Fruit fly (Drosophila melanogaster) whole organism, embryonic: ENCODE data around the gene CG46412.
A peak's percentile ranks its signal among the peaks of the same experiment; 100 is the strongest.

Source experiments
- Abd-B ChIP-seq: fragments of 200-800 bp; sonication (Bioruptor generic); optimal IDR thresholded peaks from 2 replicates; lab custom pipeline; 2018; ENCODE audit warnings: missing biosample characterization, mild to moderate bottlenecking, missing genetic modification characterization, moderate library complexity
- Adf1 ChIP-seq: fragments of 200-800 bp; sonication (Bioruptor generic); IDR thresholded peaks from 2 replicates; pipeline ENCODE4 v1.3.6; 2022; ENCODE audit warnings: missing biosample characterization, missing genetic modification characterization
- Antp ChIP-seq: fragments of 200-800 bp; sonication (Bioruptor generic); optimal IDR thresholded peaks from 3 replicates; lab custom pipeline; 2016; ENCODE audit warnings: missing biosample characterization, missing genetic modification characterization
- CG12744 ChIP-seq: fragments of 200-800 bp; sonication (Bioruptor generic); optimal IDR thresholded peaks from 2 replicates; lab custom pipeline; 2016; ENCODE audit warnings: missing biosample characterization, missing genetic modification characterization
- CG14710 ChIP-seq: fragments of 200-800 bp; sonication (Bioruptor generic); optimal IDR thresholded peaks from 3 replicates; lab custom pipeline; 2019; ENCODE audit warnings: missing biosample characterization, mild to moderate bottlenecking, missing genetic modification characterization, moderate library complexity
- CG14965 ChIP-seq: fragments of 200-800 bp; sonication (Bioruptor generic); optimal IDR thresholded peaks from 2 replicates; lab custom pipeline; 2016; ENCODE audit warnings: missing biosample characterization, missing genetic modification characterization, borderline replicate concordance
- CG15011 ChIP-seq: fragments of 200-800 bp; sonication (Bioruptor generic); optimal IDR thresholded peaks from 3 replicates; lab custom pipeline; 2018; ENCODE audit warnings: missing biosample characterization, mild to moderate bottlenecking, missing genetic modification characterization
- CG17912 ChIP-seq: fragments of 200-800 bp; sonication (Bioruptor generic); optimal IDR thresholded peaks from 2 replicates; lab custom pipeline; 2018; ENCODE audit warnings: missing biosample characterization, mild to moderate bottlenecking, missing genetic modification characterization
- CG18764 ChIP-seq: fragments of 200-800 bp; sonication (Bioruptor generic); optimal IDR thresholded peaks from 3 replicates; lab custom pipeline; 2016; ENCODE audit warnings: missing biosample characterization, missing genetic modification characterization
- CG2199 ChIP-seq: fragments of 200-800 bp; sonication (Bioruptor generic); IDR thresholded peaks from 3 replicates; pipeline ENCODE4 v1.3.6; 2022; ENCODE audit warnings: missing biosample characterization, missing genetic modification characterization
- CG2678 ChIP-seq: fragments of 200-800 bp; sonication (Bioruptor generic); optimal IDR thresholded peaks from 3 replicates; lab custom pipeline; 2019; ENCODE audit warnings: missing biosample characterization, mild to moderate bottlenecking, missing genetic modification characterization, moderate library complexity
- CG32532 ChIP-seq: fragments of 200-800 bp; sonication (Bioruptor generic); IDR thresholded peaks from 2 replicates; pipeline ENCODE4 v1.3.6; 2022; ENCODE audit warnings: missing biosample characterization, missing genetic modification characterization
- CG3281 ChIP-seq: fragments of 200-800 bp; sonication (Bioruptor generic); optimal IDR thresholded peaks from 3 replicates; lab custom pipeline; 2017; ENCODE audit warnings: missing biosample characterization, mild to moderate bottlenecking, missing genetic modification characterization
- CG3995 ChIP-seq: fragments of 200-800 bp; sonication (Bioruptor generic); optimal IDR thresholded peaks from 3 replicates; lab custom pipeline; 2016; ENCODE audit warnings: missing biosample characterization, missing genetic modification characterization
- CG4617 ChIP-seq: fragments of 200-800 bp; sonication (Bioruptor generic); optimal IDR thresholded peaks from 3 replicates; lab custom pipeline; 2016; ENCODE audit warnings: missing biosample characterization, missing genetic modification characterization, borderline replicate concordance
- CG4730 ChIP-seq: fragments of 200-800 bp; sonication (Bioruptor generic); IDR thresholded peaks from 2 replicates; pipeline ENCODE4 v1.3.6; 2022; ENCODE audit warnings: missing biosample characterization, missing genetic modification characterization
- CG6254 ChIP-seq: fragments of 200-800 bp; sonication (Bioruptor generic); optimal IDR thresholded peaks from 3 replicates; lab custom pipeline; 2017; ENCODE audit warnings: mild to moderate bottlenecking, missing biosample characterization, missing genetic modification reagents, missing genetic modification characterization
- CG6813 ChIP-seq: fragments of 200-800 bp; sonication (Bioruptor generic); optimal IDR thresholded peaks from 2 replicates; lab custom pipeline; 2017; ENCODE audit warnings: missing biosample characterization, missing genetic modification characterization, mild to moderate bottlenecking, moderate library complexity, missing genetic modification reagents
- CG6854 ChIP-seq: fragments of 200-800 bp; sonication (Bioruptor generic); optimal IDR thresholded peaks from 3 replicates; lab custom pipeline; 2017; ENCODE audit warnings: missing biosample characterization, mild to moderate bottlenecking, missing genetic modification characterization
- CG8388 ChIP-seq: fragments of 200-800 bp; sonication (Bioruptor generic); optimal IDR thresholded peaks from 2 replicates; lab custom pipeline; 2019; ENCODE audit warnings: missing biosample characterization, mild to moderate bottlenecking, missing genetic modification characterization, moderate library complexity
- CHES-1-like ChIP-seq: fragments of 200-800 bp; sonication (Bioruptor generic); optimal IDR thresholded peaks from 2 replicates; lab custom pipeline; 2016; ENCODE audit warnings: missing biosample characterization, missing genetic modification characterization
- Dek ChIP-seq: fragments of 200-800 bp; sonication (Bioruptor generic); optimal IDR thresholded peaks from 3 replicates; lab custom pipeline; 2019; ENCODE audit warnings: missing biosample characterization, mild to moderate bottlenecking, missing genetic modification characterization, moderate library complexity
- Drgx ChIP-seq: fragments of 200-800 bp; sonication (Bioruptor generic); IDR thresholded peaks from 2 replicates; pipeline ENCODE4 v1.3.6; 2022; ENCODE audit warnings: missing biosample characterization, missing genetic modification characterization
- Gug ChIP-seq: fragments of 200-800 bp; sonication (Bioruptor generic); IDR thresholded peaks from 4 replicates; pipeline ENCODE4 v1.3.6; 2022; ENCODE audit warnings: missing biosample characterization, missing genetic modification characterization
- HHEX ChIP-seq: fragments of 200-800 bp; sonication (Bioruptor generic); optimal IDR thresholded peaks from 3 replicates; lab custom pipeline; 2017; ENCODE audit warnings: missing biosample characterization, mild to moderate bottlenecking, missing genetic modification characterization, missing genetic modification reagents
- Hr78 ChIP-seq, 2 experiments: fragments of 200-800 bp in 1 of 2; fragments of >200 bp in 1 of 2; sonication (Bioruptor generic) in 1 of 2; optimal IDR thresholded peaks; 2 replicates each; lab custom pipeline; 2017 to 2019; ENCODE audit warnings: missing biosample characterization in 2 of 2, missing genetic modification characterization in 2 of 2, mild to moderate bottlenecking in 1 of 2, moderate library complexity in 1 of 2
- MTF-1 ChIP-seq: fragments of 200-800 bp; sonication (Bioruptor generic); optimal IDR thresholded peaks from 2 replicates; lab custom pipeline; 2018; ENCODE audit warnings: missing biosample characterization, mild to moderate bottlenecking, missing genetic modification characterization, borderline replicate concordance
- NfI ChIP-seq: fragments of 200-800 bp; sonication (Bioruptor generic); optimal IDR thresholded peaks from 3 replicates; lab custom pipeline; 2018; ENCODE audit warnings: missing biosample characterization, mild to moderate bottlenecking, missing genetic modification characterization, moderate library complexity
- Opbp ChIP-seq: fragments of 200-800 bp; sonication (Bioruptor generic); IDR thresholded peaks from 3 replicates; pipeline ENCODE4 v1.3.6; 2022; ENCODE audit warnings: missing biosample characterization, missing genetic modification characterization; ENCODE audit not compliant: partially characterized antibody
- Optix ChIP-seq: fragments of 200-800 bp; sonication (Bioruptor generic); IDR thresholded peaks from 3 replicates; pipeline ENCODE4 v1.3.6; 2022; ENCODE audit warnings: missing biosample characterization, missing genetic modification characterization
- Stat92E ChIP-seq, 3 experiments: fragments of >200 bp in 2 of 3; fragments of 200-800 bp in 1 of 3; sonication (Bioruptor generic) in 1 of 3; optimal IDR thresholded peaks; 2 replicates each; lab custom pipeline; 2017 to 2019; ENCODE audit warnings: missing biosample characterization in 3 of 3, missing genetic modification characterization in 3 of 3, mild to moderate bottlenecking in 1 of 3, moderate library complexity in 1 of 3
- Vsx1 ChIP-seq: fragments of 200-800 bp; sonication (Bioruptor generic); optimal IDR thresholded peaks from 2 replicates; lab custom pipeline; 2017; ENCODE audit warnings: missing biosample characterization, mild to moderate bottlenecking, missing genetic modification characterization, missing genetic modification reagents
- bigmax ChIP-seq: fragments of 200-800 bp; sonication (Bioruptor generic); optimal IDR thresholded peaks from 2 replicates; lab custom pipeline; 2018; ENCODE audit warnings: missing biosample characterization, mild to moderate bottlenecking, missing genetic modification characterization
- disco-r ChIP-seq: fragments of 200-800 bp; sonication (Bioruptor generic); optimal IDR thresholded peaks from 2 replicates; lab custom pipeline; 2016; ENCODE audit warnings: missing biosample characterization, missing genetic modification characterization
- dmrt99B ChIP-seq: fragments of 200-800 bp; sonication (Bioruptor generic); optimal IDR thresholded peaks from 2 replicates; lab custom pipeline; 2018; ENCODE audit warnings: missing biosample characterization, mild to moderate bottlenecking, missing genetic modification characterization, moderate library complexity
- dysf ChIP-seq: fragments of 200-800 bp; sonication (Bioruptor generic); IDR thresholded peaks from 3 replicates; pipeline ENCODE4 v1.3.6; 2022; ENCODE audit warnings: missing biosample characterization, missing genetic modification characterization
- fd96Cb ChIP-seq: fragments of 200-800 bp; sonication (Bioruptor generic); optimal IDR thresholded peaks from 2 replicates; lab custom pipeline; 2018; ENCODE audit warnings: missing biosample characterization, mild to moderate bottlenecking, missing genetic modification characterization, moderate library complexity
- gce ChIP-seq: fragments of 200-800 bp; sonication (Bioruptor generic); IDR thresholded peaks from 3 replicates; pipeline ENCODE4 v1.3.6; 2022; ENCODE audit warnings: missing biosample characterization, missing genetic modification characterization
- hkb ChIP-seq, 2 experiments: fragments of 200-800 bp in 1 of 2; fragments of >200 bp in 1 of 2; sonication (Bioruptor generic) in 1 of 2; IDR thresholded peaks in 1 of 2; optimal IDR thresholded peaks in 1 of 2; 2 replicates each; pipeline versions ENCODE4 v1.3.6 to Lab custom; 2017 to 2022; ENCODE audit warnings: missing biosample characterization in 1 of 2, missing genetic modification characterization in 1 of 2
- insv ChIP-seq, 2 experiments: fragments of 200-800 bp; sonication (Bioruptor generic); optimal IDR thresholded peaks; 3 replicates each; lab custom pipeline; 2016 to 2018; ENCODE audit warnings: missing biosample characterization in 2 of 2, missing genetic modification characterization in 2 of 2
- maf-S ChIP-seq: fragments of 200-800 bp; sonication (Bioruptor generic); optimal IDR thresholded peaks from 2 replicates; lab custom pipeline; 2016; ENCODE audit warnings: missing biosample characterization, missing genetic modification characterization
- mam ChIP-seq: fragments of 200-800 bp; sonication (Bioruptor generic); optimal IDR thresholded peaks from 3 replicates; lab custom pipeline; 2016; ENCODE audit warnings: missing biosample characterization, missing genetic modification characterization
- repo ChIP-seq: fragments of 200-800 bp; sonication (Bioruptor generic); optimal IDR thresholded peaks from 2 replicates; lab custom pipeline; 2016; ENCODE audit warnings: missing biosample characterization, missing genetic modification characterization
- sisA ChIP-seq: fragments of 200-800 bp; sonication (Bioruptor generic); IDR thresholded peaks from 2 replicates; pipeline ENCODE4 v1.3.6; 2022; ENCODE audit warnings: missing biosample characterization, missing genetic modification characterization
- sqz ChIP-seq: fragments of 200-800 bp; sonication (Bioruptor generic); optimal IDR thresholded peaks from 3 replicates; lab custom pipeline; 2018; ENCODE audit warnings: missing biosample characterization, mild to moderate bottlenecking, missing genetic modification characterization
- tna ChIP-seq: fragments of 200-800 bp; sonication (Bioruptor generic); IDR thresholded peaks from 2 replicates; pipeline ENCODE4 v1.3.6; 2022; ENCODE audit warnings: missing biosample characterization, missing genetic modification characterization; ENCODE audit not compliant: partially characterized antibody
- zen ChIP-seq: fragments of 200-800 bp; sonication (Bioruptor generic); optimal IDR thresholded peaks from 3 replicates; lab custom pipeline; 2018; ENCODE audit warnings: missing biosample characterization, mild to moderate bottlenecking, missing genetic modification characterization, moderate library complexity

The CG46412 gene

dm6 chr3L:11582097-11582496, 18.2 kb upstream of the CG46412 start, which contains the start of gene CG33269:
TSS of gene CG33269 (minus strand) at chr3L:11582197.
- TF ChIP-seq bigmax (GFP tag; lab: Kevin White, UChicago) (no peak), Hr78 (GFP tag; optimal IDR thresholded peaks at IDR 0.05; lab: Kevin White, UChicago) (no peak), CG3281 (GFP tag; lab: Kevin White, UChicago) (no peak), mam (GFP tag; lab: Kevin White, UChicago) (no peak), Adf1 (GFP tag; lab: Robert Waterston, UW) (no peak), CG6854 (GFP tag; lab: Kevin White, UChicago) (no peak), Stat92E (GFP tag; optimal IDR thresholded peaks at IDR 0.05; lab: Kevin White, UChicago) (no peak), CG6813 (GFP tag; lab: Kevin White, UChicago) (no peak), NfI (no peak), repo (GFP tag; lab: Kevin White, UChicago) (no peak), CG18764 (GFP tag; lab: Kevin White, UChicago) (no peak)

dm6 chr3L:11580919-11581318, 17.0 kb upstream of the CG46412 start, which contains the start of gene CG43391:
TSS of gene CG43391 (minus strand) at chr3L:11581019.
- TF ChIP-seq sqz (GFP tag; lab: Kevin White, UChicago), result no peak
- TF ChIP-seq CHES-1-like, result no peak
- TF ChIP-seq zen (tag; lab: Kevin White, UChicago), result no peak
- no peak for TF ChIP-seq MTF-1 (GFP tag; lab: Kevin White, UChicago)
- TF ChIP-seq maf-S (GFP tag; lab: Kevin White, UChicago), result no peak
- no peak for TF ChIP-seq dysf (GFP tag; lab: Robert Waterston, UW)
- no peak for TF ChIP-seq CG3995 (GFP tag; lab: Kevin White, UChicago)
- no peak for TF ChIP-seq dmrt99B (tag; lab: Kevin White, UChicago)
- no peak for TF ChIP-seq CG2199 (GFP tag; lab: Robert Waterston, UW)
- TF ChIP-seq Drgx, result no peak
- no peak for TF ChIP-seq fd96Cb (tag; lab: Kevin White, UChicago)
- TF ChIP-seq CG14710 (tag; lab: Kevin White, UChicago), result no peak
- TF ChIP-seq CG14965 (GFP tag; lab: Kevin White, UChicago), result no peak
- no peak for TF ChIP-seq Antp (GFP tag; lab: Kevin White, UChicago)
- no peak for TF ChIP-seq Abd-B (GFP tag; lab: Kevin White, UChicago)

dm6 chr3L:11579919-11580318, 16.0 kb upstream of the CG46412 start, which contains the start of gene CG43390:
TSS of gene CG43390 (minus strand) at chr3L:11579950.
- TF ChIP-seq CG6254 (GFP tag; lab: Kevin White, UChicago) (no peak), CG4730 (GFP tag; lab: Robert Waterston, UW) (no peak), Opbp (GFP tag; lab: Robert Waterston, UW) (no peak), insv (GFP tag; optimal IDR thresholded peaks at IDR 0.05; lab: Kevin White, UChicago) (peak in 1 of 2 experiments; percentile 45), dmrt99B (tag; lab: Kevin White, UChicago) (no peak), Gug (GFP tag; lab: Robert Waterston, UW) (no peak), HHEX (GFP tag; lab: Kevin White, UChicago) (peak; percentile 28), Dek (tag; lab: Kevin White, UChicago) (peak; percentile 72), CG12744 (GFP tag; lab: Kevin White, UChicago) (peak; percentile 7), Vsx1 (GFP tag; lab: Kevin White, UChicago) (no peak), disco-r (GFP tag; lab: Kevin White, UChicago) (no peak), dysf (GFP tag; lab: Robert Waterston, UW) (peak; percentile 51; the same call in 1 of the 3 replicates), CG15011 (GFP tag; lab: Kevin White, UChicago) (peak; percentile 65), CG8388 (GFP tag; lab: Kevin White, UChicago) (no peak), CG17912 (no peak), gce (GFP tag; lab: Robert Waterston, UW) (no peak), CG4617 (no peak), hkb (optimal IDR thresholded peaks at IDR 0.05; lab: Kevin White, UChicago) (no peak), hkb (GFP tag; IDR thresholded peaks at IDR 0.05; lab: Robert Waterston, UW) (no peak), CG2678 (peak; percentile 83), Optix (GFP tag; lab: Robert Waterston, UW) (no peak), CG32532 (GFP tag; lab: Robert Waterston, UW) (no peak), tna (GFP tag; lab: Robert Waterston, UW) (no peak), sisA (no peak)
